Worm (Caenorhabditis elegans) whole organism, early embryonic: Measurements from ENCODE around the gene ZK792.5.

ENCODE experiments used
- B0310.2 ChIP-seq: sonication (generic microtip); optimal IDR thresholded peaks from 2 replicates; lab custom pipeline; 2016; ENCODE audit warnings: mild to moderate bottlenecking, missing genetic modification characterization, missing compliant biosample characterization
- F13C5.2 ChIP-seq: sonication (generic microtip); optimal IDR thresholded peaks from 2 replicates; lab custom pipeline; 2017; ENCODE audit warnings: mild to moderate bottlenecking, missing genetic modification characterization, inconsistent platforms, missing compliant biosample characterization
- aly-1 ChIP-seq: sonication (generic microtip); optimal IDR thresholded peaks from 2 replicates; lab custom pipeline; 2016; ENCODE audit warnings: missing genetic modification characterization, missing compliant biosample characterization
- ama-1 ChIP-seq: fragments of 150-350 bp; optimal IDR thresholded peaks from 2 replicates; lab custom pipeline; 2014
- ceh-13 ChIP-seq: fragments of 200-800 bp; sonication (Bioruptor generic); optimal IDR thresholded peaks from 2 replicates; lab custom pipeline; 2018; ENCODE audit warnings: mild to moderate bottlenecking, missing genetic modification characterization, missing compliant biosample characterization
- ceh-36 ChIP-seq: sonication (generic microtip); optimal IDR thresholded peaks from 2 replicates; lab custom pipeline; 2016; ENCODE audit warnings: missing genetic modification characterization, inconsistent platforms, missing compliant biosample characterization
- ets-7 ChIP-seq: sonication (generic microtip); optimal IDR thresholded peaks from 2 replicates; lab custom pipeline; 2016; ENCODE audit warnings: missing genotype, missing genetic modification characterization, missing compliant biosample characterization
- flt-1 ChIP-seq: fragments of 200-800 bp; sonication (Bioruptor generic); IDR thresholded peaks from 2 replicates; pipeline ENCODE4 v1.3.6; 2022; ENCODE audit warnings: missing genetic modification characterization, missing compliant biosample characterization
- hmbx-1 ChIP-seq: sonication (generic microtip); optimal IDR thresholded peaks from 2 replicates; lab custom pipeline; 2016; ENCODE audit warnings: mild to moderate bottlenecking, missing genetic modification characterization, missing compliant biosample characterization
- hmg-4 ChIP-seq: fragments of 200-800 bp; sonication (Bioruptor generic); optimal IDR thresholded peaks from 2 replicates; lab custom pipeline; 2018; ENCODE audit warnings: mild to moderate bottlenecking, missing genetic modification characterization, missing compliant biosample characterization
- hnd-1 ChIP-seq: sonication (generic microtip); optimal IDR thresholded peaks from 2 replicates; lab custom pipeline; 2016; ENCODE audit warnings: missing genetic modification characterization, missing compliant biosample characterization
- pes-1 ChIP-seq: fragments of 200-800 bp; sonication (Bioruptor generic); IDR thresholded peaks from 2 replicates; pipeline ENCODE4 v1.3.6; 2022; ENCODE audit warnings: missing genetic modification reagents, missing genetic modification characterization, missing compliant biosample characterization
- scrt-1 ChIP-seq: fragments of 200-800 bp; sonication (Bioruptor generic); IDR thresholded peaks from 2 replicates; pipeline ENCODE4 v1.3.6; 2022; ENCODE audit warnings: missing genetic modification characterization, missing compliant biosample characterization
- sea-1 ChIP-seq: fragments of 200-800 bp; sonication (Bioruptor generic); conservative IDR thresholded peaks from 2 replicates; pipeline ENCODE4 v1.3.6; 2022; ENCODE audit warnings: missing genetic modification characterization, missing compliant biosample characterization
- tbx-11 ChIP-seq: fragments of 200-800 bp; sonication (Bioruptor generic); IDR thresholded peaks from 2 replicates; pipeline ENCODE4 v1.3.6; 2022; ENCODE audit warnings: missing genetic modification characterization, missing compliant biosample characterization
- tbx-37 ChIP-seq: fragments of 200-800 bp; sonication (Bioruptor generic); conservative IDR thresholded peaks from 2 replicates; pipeline ENCODE4 v1.3.6; 2022; ENCODE audit warnings: missing genetic modification reagents, missing genetic modification characterization, missing compliant biosample characterization
- tra-4 ChIP-seq: sonication (generic microtip); optimal IDR thresholded peaks from 2 replicates; lab custom pipeline; 2017; ENCODE audit warnings: missing genetic modification characterization, missing compliant biosample characterization

The ZK792.5 gene

DNA sequence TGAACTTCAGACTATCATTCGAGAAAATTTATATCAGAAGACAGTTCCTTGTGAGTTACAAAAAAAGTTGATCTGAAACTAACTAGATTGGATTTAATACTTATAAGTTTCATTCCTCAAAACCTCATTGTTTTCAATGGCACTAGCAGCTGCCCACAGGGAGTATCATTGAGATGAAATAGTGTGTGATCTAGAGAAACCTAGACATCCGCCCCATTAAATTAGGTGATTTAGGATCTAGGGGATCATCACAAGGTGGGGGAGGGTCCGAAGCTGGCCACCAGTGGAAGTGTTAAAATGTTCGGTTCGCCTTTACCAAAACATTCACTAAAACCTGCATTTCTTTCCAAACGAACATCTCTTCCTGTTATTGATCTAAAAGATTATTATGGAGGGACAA, 28.5 kb upstream of the ZK792.5 start:
- TF ChIP-seq ceh-36 (tag; lab: Kevin White, UChicago) (no peak), scrt-1 (GFP tag; lab: Robert Waterston, UW) (no peak)

DNA sequence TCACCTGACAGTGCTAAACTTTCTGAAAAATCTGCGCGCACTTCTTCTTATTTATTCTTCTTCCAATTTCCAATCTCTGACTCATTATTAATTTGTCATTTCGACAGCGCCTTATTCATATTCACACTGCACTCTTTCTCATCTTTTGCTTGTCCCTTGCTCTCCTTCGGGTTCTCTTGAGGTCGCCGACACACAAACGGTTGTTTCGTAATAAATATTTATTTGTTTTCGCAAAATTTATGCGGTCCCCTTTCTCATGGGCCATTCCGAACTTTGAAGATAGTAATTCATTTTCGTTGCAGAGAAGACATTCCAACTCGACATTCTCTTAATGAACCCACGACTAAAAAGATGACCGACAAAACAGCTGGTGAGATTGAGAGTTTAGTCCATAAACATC, 26.8 kb upstream of the ZK792.5 start, which contains the start of gene magi-1:
Gene magi-1, plus strand, starts transcription at position 301 of the 400 bp plus-strand sequence.
- TF ChIP-seq scrt-1 (GFP tag; lab: Robert Waterston, UW), result no peak
- TF ChIP-seq ama-1 (lab: Kevin White, UChicago), result no peak
- TF ChIP-seq B0310.2 (tag; lab: Kevin White, UChicago), result no peak

- TF ChIP-seq pes-1 (GFP tag; lab: Robert Waterston, UW) (no peak), tbx-37 (GFP tag; lab: Robert Waterston, UW) (no peak), F13C5.2 (no peak), ets-7 (no peak), tbx-11 (no peak), ceh-13 (GFP tag; lab: Kevin White, UChicago) (no peak), hmg-4 (GFP tag; lab: Kevin White, UChicago) (no peak)
Measured at ce11 chrIV:11713289-11713688, 25.4 kb upstream of the ZK792.5 start.

DNA sequence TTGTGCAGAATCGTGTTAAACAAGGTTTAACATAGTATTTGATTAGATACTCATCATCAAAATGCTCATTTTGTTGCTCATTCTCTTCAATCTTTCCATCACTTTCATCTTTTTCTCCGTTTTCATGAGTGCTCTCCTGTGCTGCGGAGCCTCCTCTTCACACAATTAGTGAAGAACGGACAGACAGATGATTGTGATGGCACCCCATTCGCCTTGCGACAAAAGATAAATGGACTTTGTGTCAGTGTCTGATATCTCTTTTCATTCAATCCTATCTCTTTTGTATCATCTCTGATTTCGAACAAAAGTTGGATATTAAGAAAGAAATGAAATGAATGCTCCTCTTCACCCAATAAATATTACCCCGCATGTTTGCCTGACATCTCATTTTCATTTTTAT, 22.4 kb upstream of the ZK792.5 start:
- no peak for TF ChIP-seq tbx-37 (GFP tag; lab: Robert Waterston, UW)
- TF ChIP-seq flt-1 (GFP tag; lab: Robert Waterston, UW), result no peak
- TF ChIP-seq tbx-11, result no peak
- TF ChIP-seq sea-1 (GFP tag; lab: Robert Waterston, UW), result no peak
- no peak for TF ChIP-seq ceh-36 (tag; lab: Kevin White, UChicago)
- no peak for TF ChIP-seq hmbx-1 (tag; lab: Kevin White, UChicago)
- TF ChIP-seq B0310.2 (tag; lab: Kevin White, UChicago), result no peak

DNA sequence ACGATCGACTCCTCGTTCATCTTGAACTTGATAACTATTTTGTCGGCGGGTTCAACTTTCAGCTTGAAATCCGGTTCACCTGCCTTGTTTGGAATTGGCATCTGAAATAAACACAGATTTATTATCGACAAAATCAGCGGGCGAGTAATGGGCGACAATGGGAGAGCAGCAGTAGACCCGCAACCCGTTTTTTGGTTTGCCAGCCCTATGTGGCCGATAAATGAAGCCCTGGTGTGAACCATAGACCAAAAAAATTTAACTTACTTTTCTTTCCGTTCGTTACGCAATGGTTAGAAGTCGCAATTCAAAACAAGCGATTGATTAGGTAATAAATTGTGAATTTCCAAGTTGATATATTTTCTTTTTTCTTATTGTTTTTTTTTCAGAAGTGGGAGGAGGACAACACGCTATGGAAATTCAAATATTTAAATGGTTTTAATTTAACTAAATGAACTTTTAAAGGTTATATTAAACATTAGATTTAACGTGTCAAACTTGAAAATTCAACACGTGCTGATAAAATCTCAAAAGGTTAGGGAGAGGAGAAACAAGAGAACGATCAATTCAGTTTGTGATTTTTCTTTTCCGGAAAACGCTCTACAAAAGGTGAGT, 15.9 kb upstream of the ZK792.5 start, which contains the start of the genes T22B3.3 and alg-3:
Gene T22B3.3, minus strand, starts transcription at position 101 of the 612 bp plus-strand sequence.
Gene alg-3, plus strand, starts transcription at position 562 of the 612 bp plus-strand sequence.
- no peak for TF ChIP-seq ceh-36 (tag; lab: Kevin White, UChicago)
- TF ChIP-seq tbx-11, result no peak
- TF ChIP-seq scrt-1 (GFP tag; lab: Robert Waterston, UW), result no peak

- TF ChIP-seq aly-1 (tag; lab: Kevin White, UChicago) (no peak), tbx-37 (GFP tag; lab: Robert Waterston, UW) (no peak), flt-1 (GFP tag; lab: Robert Waterston, UW) (no peak), hmbx-1 (tag; lab: Kevin White, UChicago) (no peak), tbx-11 (no peak), ceh-13 (GFP tag; lab: Kevin White, UChicago) (no peak), hnd-1 (tag; lab: Kevin White, UChicago) (no peak), pes-1 (GFP tag; lab: Robert Waterston, UW) (no peak), F13C5.2 (no peak), scrt-1 (GFP tag; lab: Robert Waterston, UW) (no peak), sea-1 (GFP tag; lab: Robert Waterston, UW) (no peak), ceh-36 (tag; lab: Kevin White, UChicago) (no peak), ama-1 (lab: Kevin White, UChicago) (no peak), tra-4 (tag; lab: Kevin White, UChicago) (no peak), ets-7 (no peak), hmg-4 (GFP tag; lab: Kevin White, UChicago) (no peak), B0310.2 (tag; lab: Kevin White, UChicago) (no peak)
Measured at ce11 chrIV:11701878-11702277, 14.0 kb upstream of the ZK792.5 start.

DNA sequence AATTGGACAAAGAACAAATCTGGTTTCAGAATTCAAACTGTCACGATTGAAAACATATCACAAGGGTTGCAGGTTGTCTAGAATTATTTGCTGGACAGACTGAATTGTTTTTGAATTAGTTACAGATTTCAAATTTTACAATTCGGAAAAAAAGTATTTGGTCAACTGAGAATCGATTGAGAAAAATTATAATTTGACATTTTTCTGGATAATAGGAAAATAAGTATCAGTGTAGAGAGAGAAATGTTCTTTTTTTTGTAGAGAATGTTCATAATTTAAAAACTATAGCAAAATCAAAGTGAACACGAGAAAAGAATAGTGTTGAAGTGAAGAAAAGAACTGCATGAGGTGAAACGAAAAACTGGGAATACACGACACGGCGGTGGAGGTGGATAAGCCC, 12.8 kb upstream of the ZK792.5 start, which contains the start of gene dpy-20:
Gene dpy-20, minus strand, starts transcription at position 101 of the 400 bp plus-strand sequence.
- TF ChIP-seq hmg-4 (GFP tag; lab: Kevin White, UChicago) (no peak), F13C5.2 (no peak), ceh-36 (tag; lab: Kevin White, UChicago) (no peak), sea-1 (GFP tag; lab: Robert Waterston, UW) (no peak), ceh-13 (GFP tag; lab: Kevin White, UChicago) (no peak), tbx-11 (no peak), hmbx-1 (tag; lab: Kevin White, UChicago) (no peak), tra-4 (tag; lab: Kevin White, UChicago) (no peak), hnd-1 (tag; lab: Kevin White, UChicago) (no peak), flt-1 (GFP tag; lab: Robert Waterston, UW) (no peak), tbx-37 (GFP tag; lab: Robert Waterston, UW) (no peak), ets-7 (no peak), pes-1 (GFP tag; lab: Robert Waterston, UW) (no peak), aly-1 (tag; lab: Kevin White, UChicago) (no peak), ama-1 (lab: Kevin White, UChicago) (no peak), scrt-1 (GFP tag; lab: Robert Waterston, UW) (no peak), B0310.2 (tag; lab: Kevin White, UChicago) (no peak)

DNA sequence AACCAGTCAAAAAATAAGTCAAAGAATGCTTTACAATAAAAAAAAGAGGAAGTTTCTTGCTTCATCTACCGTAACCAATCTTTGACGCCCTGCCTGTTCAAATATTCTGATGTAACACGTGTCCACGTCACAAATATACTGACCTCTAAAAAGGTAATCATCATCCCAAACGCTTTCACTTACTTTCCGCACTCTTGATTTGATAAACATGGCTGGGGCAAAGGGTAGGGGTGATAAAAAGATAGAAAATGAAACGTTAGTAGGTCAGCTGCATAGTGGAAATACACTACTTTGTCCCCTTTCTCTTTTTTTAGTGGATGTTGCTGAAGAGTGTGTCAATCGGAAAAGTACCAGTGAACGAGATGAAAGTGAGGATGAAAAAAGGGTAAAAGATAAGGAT, 12.2 kb upstream of the ZK792.5 start:
- no peak for TF ChIP-seq ceh-36 (tag; lab: Kevin White, UChicago)
- TF ChIP-seq hnd-1 (tag; lab: Kevin White, UChicago), result no peak
- TF ChIP-seq aly-1 (tag; lab: Kevin White, UChicago), result no peak
- no peak for TF ChIP-seq F13C5.2
